Worm (Caenorhabditis elegans): ENCODE results near the gene rps-14.

DNA sequence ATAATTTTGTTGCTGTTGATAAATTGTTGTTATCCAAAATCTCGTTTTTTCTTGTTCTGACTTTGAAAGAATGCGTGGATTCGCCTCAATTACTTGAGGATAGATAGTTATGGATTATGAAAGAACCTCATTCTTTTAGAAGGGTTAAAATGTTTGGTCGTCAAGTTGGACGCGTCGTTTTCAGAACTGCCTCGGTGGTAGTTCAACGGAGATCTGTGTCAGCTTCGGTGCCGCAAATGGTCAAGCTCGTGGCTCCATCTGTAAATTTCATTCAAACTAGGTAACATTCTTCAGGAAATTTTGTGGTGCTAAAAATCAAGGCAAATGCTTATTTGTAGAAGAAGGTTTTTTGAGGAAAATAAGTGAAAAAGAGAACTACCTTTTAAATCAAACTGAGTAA, 1.2 kb upstream of the rps-14 start, which contains the start of gene ndab-2:
- TF ChIP-seq sox-4 (tag; optimal IDR thresholded peaks at IDR 0.05) (no peak), dmd-4 (tag; optimal IDR thresholded peaks at IDR 0.05; ENCODE audit: borderline replicate concordance) (no peak), ama-1 (optimal IDR thresholded peaks at IDR 0.05) (no peak), madf-2 (tag; optimal IDR thresholded peaks at IDR 0.05) (no peak), C08G9.2 (tag; optimal IDR thresholded peaks at IDR 0.05) (no peak), K09A11.1 (tag; optimal IDR thresholded peaks at IDR 0.05; ENCODE audit: insufficient read depth) (no peak), nhr-11 (tag; optimal IDR thresholded peaks at IDR 0.05) (no peak), pha-2 (tag; optimal IDR thresholded peaks at IDR 0.05) (no peak), nfya-1 (tag; optimal IDR thresholded peaks at IDR 0.05) (no peak), pag-3 (tag; optimal IDR thresholded peaks at IDR 0.05; ENCODE audit: borderline replicate concordance) (no peak), npax-4 (tag; optimal IDR thresholded peaks at IDR 0.05) (no peak), tbx-2 (tag; optimal IDR thresholded peaks at IDR 0.05) (no peak)
